Worm (Caenorhabditis elegans): Measurements from ENCODE around the gene Y48E1B.3.

Gene Y48E1B.3

ce11 chrII:13521977-13522404, 45.8 kb downstream of the Y48E1B.3 start:
- no peak for TF ChIP-seq F44E2.7 (GFP tag; IDR thresholded peaks at IDR 0.05)
- TF ChIP-seq zip-2 (tag; optimal IDR thresholded peaks at IDR 0.05) = no peak
- peak; percentile 73; the same call in 1 of the 2 replicates for TF ChIP-seq mdt-29 (GFP tag; IDR thresholded peaks at IDR 0.05)
- 0 out of 2 replicates have a peak, but pooled peaks have one; percentile 5 for TF ChIP-seq egl-43 (GFP tag; IDR thresholded peaks at IDR 0.05)
- TF ChIP-seq Y48G9A.11 (GFP tag; IDR thresholded peaks at IDR 0.05) = peak; percentile 58; the same call in 1 of the 2 replicates
- TF ChIP-seq ceh-44 (GFP tag; IDR thresholded peaks at IDR 0.05) = no peak
- peak; percentile 20; the same call in 1 of the 2 replicates for TF ChIP-seq snpc-1.2 (GFP tag; IDR thresholded peaks at IDR 0.05)
- TF ChIP-seq lim-7 (GFP tag; IDR thresholded peaks at IDR 0.05) = peak; percentile 56; the same call in 1 of the 2 replicates
- TF ChIP-seq F49E8.2 (tag; optimal IDR thresholded peaks at IDR 0.05; ENCODE audit: borderline replicate concordance) = peak; percentile 75
- peak; percentile 78 for TF ChIP-seq unc-130 (GFP tag; optimal IDR thresholded peaks at IDR 0.05)
- TF ChIP-seq spr-1 (tag; optimal IDR thresholded peaks at IDR 0.05) = peak; percentile 33
- peak; percentile 32; the same call in 1 of the 2 replicates for TF ChIP-seq hmg-1.1 (GFP tag; IDR thresholded peaks at IDR 0.05)
- no peak for TF ChIP-seq nhr-41 (GFP tag; IDR thresholded peaks at IDR 0.05)
- TF ChIP-seq lin-38 (GFP tag; IDR thresholded peaks at IDR 0.05) = peak; percentile 55
- no peak for TF ChIP-seq ceh-20 (GFP tag; IDR thresholded peaks at IDR 0.05)
- no peak for TF ChIP-seq T20F7.1 (GFP tag; optimal IDR thresholded peaks at IDR 0.05)
- no peak for TF ChIP-seq Y75B8A.6 (GFP tag; IDR thresholded peaks at IDR 0.05)
- no peak for TF ChIP-seq sdz-12 (GFP tag; optimal IDR thresholded peaks at IDR 0.05)
- no peak for TF ChIP-seq tra-1 (GFP tag; IDR thresholded peaks at IDR 0.05)
- no peak for TF ChIP-seq mep-1 (tag; optimal IDR thresholded peaks at IDR 0.05)
- no peak for TF ChIP-seq ctbp-1 (GFP tag; IDR thresholded peaks at IDR 0.05)
- TF ChIP-seq lin-39 (tag; optimal IDR thresholded peaks at IDR 0.05) = no peak
- no peak for TF ChIP-seq php-3 (GFP tag; IDR thresholded peaks at IDR 0.05)
- peak; percentile 28 for TF ChIP-seq duxl-1 (tag; optimal IDR thresholded peaks at IDR 0.05; ENCODE audit: poor library complexity)
- TF ChIP-seq mxl-3 (GFP tag; optimal IDR thresholded peaks at IDR 0.05) = no peak
- TF ChIP-seq fos-1 (tag; optimal IDR thresholded peaks at IDR 0.05) = no peak
- TF ChIP-seq vab-7 (GFP tag; IDR thresholded peaks at IDR 0.05) = 0 out of 2 replicates have a peak, but pooled peaks have one; percentile 17
- TF ChIP-seq unc-62 (GFP tag; optimal IDR thresholded peaks at IDR 0.05 in 1 of 2) = no peak
- no peak for TF ChIP-seq unc-62 (tag; optimal IDR thresholded peaks at IDR 0.05)
- peak; percentile 90 for TF ChIP-seq ama-1 (optimal IDR thresholded peaks at IDR 0.05)
- TF ChIP-seq snpc-4 (tag; optimal IDR thresholded peaks at IDR 0.05) = peak; percentile 74
- TF ChIP-seq ztf-7 (tag; optimal IDR thresholded peaks at IDR 0.05) = no peak
- TF ChIP-seq nhr-25 (tag; optimal IDR thresholded peaks at IDR 0.05; ENCODE audit: borderline replicate concordance, insufficient read depth) = no peak
- TF ChIP-seq nhr-11 (tag; optimal IDR thresholded peaks at IDR 0.05) = no peak
- no peak for TF ChIP-seq gei-8 (GFP tag; optimal IDR thresholded peaks at IDR 0.05)
- peak; percentile 13 for TF ChIP-seq aha-1 (tag)

ce11 chrII:13521179-13521616, 46.6 kb downstream of the Y48E1B.3 start:
- peak; percentile 36 for TF ChIP-seq mes-2 (tag; optimal IDR thresholded peaks at IDR 0.05; ENCODE audit: poor library complexity, severe bottlenecking)
- TF ChIP-seq daf-19 (GFP tag; conservative IDR thresholded peaks at IDR 0.05) = no peak
- TF ChIP-seq spr-1 (tag; optimal IDR thresholded peaks at IDR 0.05) = peak; percentile 25
- no peak for TF ChIP-seq D1046.2 (GFP tag; IDR thresholded peaks at IDR 0.05)
- no peak for TF ChIP-seq nhr-28 (tag; optimal IDR thresholded peaks at IDR 0.05)
- TF ChIP-seq lin-39 (tag; optimal IDR thresholded peaks at IDR 0.05) = no peak
- TF ChIP-seq nhr-76 (tag; optimal IDR thresholded peaks at IDR 0.05) = no peak
- no peak for TF ChIP-seq nhr-42 (GFP tag; IDR thresholded peaks at IDR 0.05)
- TF ChIP-seq daf-8 (GFP tag; IDR thresholded peaks at IDR 0.05) = no peak
- peak; percentile 55 for TF ChIP-seq lin-13 (GFP tag; optimal IDR thresholded peaks at IDR 0.05)
- TF ChIP-seq daf-16 (GFP tag; optimal IDR thresholded peaks at IDR 0.05) = peak in 1 of 2 experiments; percentile 0
- no peak for TF ChIP-seq daf-16 (tag; optimal IDR thresholded peaks at IDR 0.05)
- peak; percentile 60; the same call in 1 of the 2 replicates for TF ChIP-seq ctbp-1 (GFP tag; IDR thresholded peaks at IDR 0.05)
- no peak for TF ChIP-seq zag-1 (tag; optimal IDR thresholded peaks at IDR 0.05)
- TF ChIP-seq mdl-1 (tag; optimal IDR thresholded peaks at IDR 0.05) = no peak
- peak; percentile 50; the same call in 1 of the 2 replicates for TF ChIP-seq arid-1 (GFP tag; conservative IDR thresholded peaks at IDR 0.05)
- 0 out of 2 replicates have a peak, but pooled peaks have one; percentile 56 for TF ChIP-seq ceh-44 (GFP tag; IDR thresholded peaks at IDR 0.05)
- TF ChIP-seq tag-97 (GFP tag; IDR thresholded peaks at IDR 0.05) = no peak
- no peak for TF ChIP-seq ztf-11 (tag; optimal IDR thresholded peaks at IDR 0.05)
- no peak for TF ChIP-seq lsy-2 (tag; optimal IDR thresholded peaks at IDR 0.05)
